Worm (Caenorhabditis elegans): ENCODE results near the gene F17C11.11.
A peak's percentile ranks its signal among the peaks of the same experiment; 100 is the strongest.

Gene F17C11.11

DNA sequence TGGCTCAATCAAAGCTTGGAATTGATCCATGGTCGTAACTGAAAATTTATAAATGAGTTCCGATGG, 41.7 kb downstream of the F17C11.11 start, which contains the start of gene sec-61.G:
sec-61.G (minus strand) TSS at position 38 of the 66 bp plus-strand sequence.
- no peak for TF ChIP-seq B0019.2 (GFP tag; conservative IDR thresholded peaks at IDR 0.05)
- TF ChIP-seq ceh-40 (GFP tag; IDR thresholded peaks at IDR 0.05) = no peak
- TF ChIP-seq F10E7.11 (tag; optimal IDR thresholded peaks at IDR 0.05) = no peak
- no peak for TF ChIP-seq Y67H2A.10 (GFP tag; conservative IDR thresholded peaks at IDR 0.05)
- no peak for TF ChIP-seq hsf-1 (GFP tag; IDR thresholded peaks at IDR 0.05)
- no peak for TF ChIP-seq aptf-3 (GFP tag; IDR thresholded peaks at IDR 0.05)
- TF ChIP-seq C17E4.6 (GFP tag; IDR thresholded peaks at IDR 0.05) = no peak
- TF ChIP-seq unc-130 (GFP tag; optimal IDR thresholded peaks at IDR 0.05) = no peak
- TF ChIP-seq ceh-91 (GFP tag; IDR thresholded peaks at IDR 0.05) = no peak
- TF ChIP-seq zim-3 (tag; optimal IDR thresholded peaks at IDR 0.05) = no peak
- TF ChIP-seq T07F8.4 (tag; optimal IDR thresholded peaks at IDR 0.05) = no peak
- no peak for TF ChIP-seq nfyb-1 (GFP tag; IDR thresholded peaks at IDR 0.05)
- no peak for TF ChIP-seq somi-1 (GFP tag; optimal IDR thresholded peaks at IDR 0.05)
- TF ChIP-seq F23B12.7 (tag; optimal IDR thresholded peaks at IDR 0.05; ENCODE audit: insufficient read depth) = no peak
- no peak for TF ChIP-seq tbx-9 (tag; optimal IDR thresholded peaks at IDR 0.05; ENCODE audit: borderline replicate concordance)
- no peak for TF ChIP-seq rec-8 (tag; optimal IDR thresholded peaks at IDR 0.05)

DNA sequence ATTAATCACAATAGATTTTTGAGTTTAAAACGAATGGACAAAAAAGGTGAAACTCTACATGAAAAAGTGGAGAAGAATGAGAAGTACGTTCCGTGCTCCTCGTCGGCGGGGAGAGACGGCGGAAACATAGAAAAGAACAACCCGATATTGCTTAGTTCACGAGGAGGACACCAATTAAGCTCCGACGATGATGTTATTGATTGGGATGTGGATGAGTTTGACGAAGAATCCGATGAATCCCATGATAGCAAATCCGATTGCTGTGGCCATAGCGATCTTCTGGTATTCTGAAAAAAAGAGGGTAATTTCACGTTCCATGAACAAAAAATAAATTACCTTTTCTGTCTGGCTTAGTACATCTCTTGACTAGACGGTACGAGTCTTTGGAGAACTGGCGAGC, 41.9 kb downstream of the F17C11.11 start:
- TF ChIP-seq hlh-12 (tag; optimal IDR thresholded peaks at IDR 0.05) (no peak), F22D6.2 (tag; optimal IDR thresholded peaks at IDR 0.05) (no peak), ceh-58 (GFP tag; IDR thresholded peaks at IDR 0.05) (0 out of 2 replicates have a peak, but pooled peaks have one; percentile 5), nfya-2 (GFP tag; IDR thresholded peaks at IDR 0.05) (no peak), Y56A3A.18 (GFP tag; IDR thresholded peaks at IDR 0.05) (0 out of 2 replicates have a peak, but pooled peaks have one; percentile 10), Y53G8AR.9 (GFP tag; conservative IDR thresholded peaks at IDR 0.05) (no peak)

- TF ChIP-seq Y56A3A.18 (GFP tag; IDR thresholded peaks at IDR 0.05) (0 out of 2 replicates have a peak, but pooled peaks have one; percentile 33), gei-17 (GFP tag; optimal IDR thresholded peaks at IDR 0.05) (no peak), bed-1 (GFP tag; IDR thresholded peaks at IDR 0.05) (no peak), rpc-1 (optimal IDR thresholded peaks at IDR 0.05) (no peak), rpc-1 (tag; optimal IDR thresholded peaks at IDR 0.05) (no peak), nhr-80 (tag; optimal IDR thresholded peaks at IDR 0.05) (no peak), B0019.2 (GFP tag; conservative IDR thresholded peaks at IDR 0.05) (no peak), let-607 (tag; optimal IDR thresholded peaks at IDR 0.05) (peak in 1 of 2 experiments; percentile 40), cebp-1 (GFP tag; IDR thresholded peaks at IDR 0.05) (no peak), cebp-1 (tag; optimal IDR thresholded peaks at IDR 0.05) (no peak), B0336.3 (GFP tag; IDR thresholded peaks at IDR 0.05) (0 out of 2 replicates have a peak, but pooled peaks have one; percentile 26), lin-54 (GFP tag; optimal IDR thresholded peaks at IDR 0.05) (no peak), lsl-1 (GFP tag; optimal IDR thresholded peaks at IDR 0.05) (no peak), Y53F4B.3 (GFP tag; IDR thresholded peaks at IDR 0.05) (no peak), tbx-9 (tag; optimal IDR thresholded peaks at IDR 0.05; ENCODE audit: borderline replicate concordance) (no peak), madf-3 (GFP tag; IDR thresholded peaks at IDR 0.05) (0 out of 2 replicates have a peak, but pooled peaks have one; percentile 3), rcor-1 (GFP tag; IDR thresholded peaks at IDR 0.05) (no peak), attf-6 (GFP tag; IDR thresholded peaks at IDR 0.05) (0 out of 2 replicates have a peak, but pooled peaks have one; percentile 41), atf-7 (tag; optimal IDR thresholded peaks at IDR 0.05) (peak; percentile 7), snpc-1.1 (tag; optimal IDR thresholded peaks at IDR 0.05; ENCODE audit: insufficient read depth) (no peak), ama-1 (optimal IDR thresholded peaks at IDR 0.05) (peak; percentile 58), ama-1 (GFP tag; optimal IDR thresholded peaks at IDR 0.05) (no peak), lin-35 (GFP tag; optimal IDR thresholded peaks at IDR 0.05) (no peak)
Observed at ce11 chrV:10896295-10896694, 42.3 kb downstream of the F17C11.11 start, which contains the start of gene F32D8.13. Gene F32D8.13 (minus strand): TSS chrV:10896543.

Measured in whole organism, young adult.